Worm (Caenorhabditis elegans) whole organism, young adult: Measurements from ENCODE around the gene ZK355.3.

ENCODE experiments used
- B0035.1 ChIP-seq: sonication (generic microtip); optimal IDR thresholded peaks from 2 replicates; lab custom pipeline; 2016; ENCODE audit warnings: missing genetic modification characterization, mild to moderate bottlenecking, missing compliant biosample characterization, missing genotype, missing genetic modification reagents
- F37B4.10 ChIP-seq: fragments of 200-800 bp; sonication (Bioruptor generic); IDR thresholded peaks from 2 replicates; pipeline ENCODE4 v1.3.6; 2022; ENCODE audit warnings: missing genetic modification characterization, missing compliant biosample characterization
- attf-3 ChIP-seq: fragments of 200-800 bp; sonication (Bioruptor generic); conservative IDR thresholded peaks from 2 replicates; pipeline ENCODE4 v1.3.6; 2022; ENCODE audit warnings: missing genetic modification reagents, missing genetic modification characterization, missing compliant biosample characterization
- attf-5 ChIP-seq: fragments of 200-800 bp; sonication (Bioruptor generic); optimal IDR thresholded peaks from 2 replicates; lab custom pipeline; 2018; ENCODE audit warnings: mild to moderate bottlenecking, missing genetic modification characterization, missing compliant biosample characterization
- egl-44 ChIP-seq: fragments of 200-800 bp; sonication (Bioruptor generic); IDR thresholded peaks from 2 replicates; pipeline ENCODE4 v1.3.6; 2022; ENCODE audit warnings: missing genetic modification reagents, missing genetic modification characterization, missing compliant biosample characterization
- lin-26 ChIP-seq: fragments of 200-800 bp; sonication (Bioruptor generic); IDR thresholded peaks from 2 replicates; pipeline ENCODE4 v1.3.6; 2022; ENCODE audit warnings: missing genetic modification reagents, missing genetic modification characterization, missing compliant biosample characterization
- lin-40 ChIP-seq: sonication (generic microtip); optimal IDR thresholded peaks from 2 replicates; lab custom pipeline; 2016; ENCODE audit warnings: missing genetic modification characterization, mild to moderate bottlenecking, missing compliant biosample characterization, missing genotype, missing genetic modification reagents
- sea-2 ChIP-seq: fragments of 200-800 bp; sonication (Bioruptor generic); IDR thresholded peaks from 2 replicates; pipeline ENCODE4 v1.3.6; 2022; ENCODE audit warnings: missing genetic modification characterization, missing compliant biosample characterization
- snpc-1.1 ChIP-seq: sonication (generic microtip); optimal IDR thresholded peaks from 2 replicates; lab custom pipeline; 2017; ENCODE audit warnings: missing genetic modification characterization, mild to moderate bottlenecking, missing compliant biosample characterization, antibody characterized with exemption, moderate library complexity, missing genotype, missing genetic modification reagents; ENCODE audit not compliant: insufficient read depth
- snpc-4 ChIP-seq, 5 experiments: fragments of 150-350 bp in 1 of 5; sonication (generic microtip) in 4 of 5; optimal IDR thresholded peaks; 2 replicates each; lab custom pipeline; 2014 to 2018; ENCODE audit warnings: missing genetic modification characterization in 5 of 5, missing biosample characterization in 3 of 5, antibody characterized with exemption in 2 of 5, mild to moderate bottlenecking in 2 of 5, missing compliant biosample characterization in 2 of 5, missing genotype in 2 of 5, moderate library complexity in 2 of 5, missing genetic modification reagents in 1 of 5
- unc-62 ChIP-seq: fragments of 150-350 bp; optimal IDR thresholded peaks from 2 replicates; lab custom pipeline; 2014; ENCODE audit warnings: missing biosample characterization, missing genetic modification reagents, missing genetic modification characterization
- ztf-22 ChIP-seq: fragments of 200-800 bp; sonication (Bioruptor generic); optimal IDR thresholded peaks from 2 replicates; lab custom pipeline; 2018; ENCODE audit warnings: mild to moderate bottlenecking, missing genetic modification characterization, moderate library complexity, missing compliant biosample characterization
- ztf-25 ChIP-seq: fragments of 200-800 bp; sonication (Bioruptor generic); IDR thresholded peaks from 2 replicates; pipeline ENCODE4 v1.3.6; 2022; ENCODE audit warnings: missing genetic modification reagents, missing genetic modification characterization, missing compliant biosample characterization

- TF ChIP-seq unc-62 (GFP tag; lab: Kevin White, UChicago) (no peak), ztf-25 (GFP tag; lab: Robert Waterston, UW) (no peak), F37B4.10 (no peak), lin-26 (no peak), snpc-1.1 (tag; lab: Kevin White, UChicago) (no peak), egl-44 (GFP tag; lab: Robert Waterston, UW) (no peak), sea-2 (GFP tag; lab: Robert Waterston, UW) (no peak), snpc-4 (GFP tag; optimal IDR thresholded peaks at IDR 0.05; lab: Kevin White, UChicago) (no peak), snpc-4 (tag; optimal IDR thresholded peaks at IDR 0.05; lab: Kevin White, UChicago) (no peak), attf-5 (GFP tag; lab: Kevin White, UChicago) (no peak), attf-3 (GFP tag; lab: Robert Waterston, UW) (no peak), ztf-22 (GFP tag; lab: Kevin White, UChicago) (no peak), lin-40 (no peak), B0035.1 (tag; lab: Kevin White, UChicago) (no peak)
Measured at ce11 chrII:2930499-2930898, 3.1 kb upstream of the ZK355.3 start, which contains the start of the genes irld-64 and irld-63.
